Fruit fly (Drosophila melanogaster) Kc167 (cell line): ENCODE data around the gene PQBP1.

Source experiments
- Sin3A ChIP-seq: fragments of >200 bp; optimal IDR thresholded peaks from 2 replicates; lab custom pipeline; 2018; ENCODE audit warnings: missing external identifiers
- h ChIP-seq: fragments of >200 bp; optimal IDR thresholded peaks from 3 replicates; lab custom pipeline; 2018; ENCODE audit warnings: missing external identifiers

DNA sequence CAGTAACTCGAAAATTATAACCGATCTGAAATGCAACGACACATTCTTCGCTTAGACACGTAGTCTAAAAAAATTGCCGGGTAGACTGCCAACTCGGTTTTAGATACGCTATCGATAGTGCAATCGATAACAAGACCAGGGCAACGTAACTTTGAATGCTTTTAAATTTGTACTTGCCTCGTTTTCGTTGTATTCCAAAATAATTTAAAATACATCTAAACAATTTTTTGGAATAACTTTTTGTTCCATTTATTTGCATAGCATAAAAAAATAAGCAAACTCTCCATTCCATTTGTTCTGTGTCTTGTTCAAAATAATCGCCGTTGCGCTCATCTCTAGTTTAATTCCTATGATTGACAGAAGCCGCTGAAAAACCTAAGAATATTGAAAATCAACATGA lies 4.0 kb downstream of the PQBP1 start, which contains the start of the genes Stt3B and CG11839:
- TF ChIP-seq Sin3A (lab: Kevin White, UChicago) (no peak), h (no peak)
